Worm (Caenorhabditis elegans) whole organism, midembryonic: ENCODE measurements around the gene atg-4.2.

Experiments used
- T22C8.4 ChIP-seq: fragments of 200-800 bp; sonication (Bioruptor generic); IDR thresholded peaks from 2 replicates; pipeline ENCODE4 v1.3.6; 2022; ENCODE audit warnings: missing genetic modification characterization, missing compliant biosample characterization
- cog-1 ChIP-seq: sonication (generic microtip); optimal IDR thresholded peaks from 2 replicates; lab custom pipeline; 2016; ENCODE audit warnings: missing genetic modification characterization, missing compliant biosample characterization
- flt-1 ChIP-seq: fragments of 200-800 bp; sonication (Bioruptor generic); IDR thresholded peaks from 2 replicates; pipeline ENCODE4 v1.3.6; 2022; ENCODE audit warnings: missing genetic modification characterization, missing compliant biosample characterization
- klf-2 ChIP-seq: fragments of 200-800 bp; sonication (Bioruptor generic); conservative IDR thresholded peaks from 2 replicates; pipeline ENCODE4 v1.3.6; 2022; ENCODE audit warnings: missing genetic modification reagents, missing genetic modification characterization, missing compliant biosample characterization
- med-1 ChIP-seq: sonication (generic microtip); optimal IDR thresholded peaks from 2 replicates; lab custom pipeline; 2017; ENCODE audit warnings: missing genetic modification characterization, mild to moderate bottlenecking, missing compliant biosample characterization, antibody characterized with exemption, missing genetic modification reagents; ENCODE audit not compliant: insufficient read depth
- ref-1 ChIP-seq: fragments of 200-800 bp; sonication (Bioruptor generic); conservative IDR thresholded peaks from 2 replicates; pipeline ENCODE4 v1.3.6; 2022; ENCODE audit warnings: missing genetic modification reagents, missing genetic modification characterization, missing compliant biosample characterization
- ztf-23 ChIP-seq: fragments of 200-800 bp; sonication (Bioruptor generic); IDR thresholded peaks from 2 replicates; pipeline ENCODE4 v1.3.6; 2022; ENCODE audit warnings: missing genetic modification reagents, missing genetic modification characterization, missing compliant biosample characterization
- ztf-29 ChIP-seq: fragments of 200-800 bp; sonication (Bioruptor generic); IDR thresholded peaks from 2 replicates; pipeline ENCODE4 v1.3.6; 2022; ENCODE audit warnings: missing genetic modification reagents, missing genetic modification characterization, missing compliant biosample characterization

ce11 chrIV:11625482-11625881, 42.3 kb upstream of the atg-4.2 start, which contains the start of gene lys-5:
- TF ChIP-seq flt-1 (GFP tag; lab: Robert Waterston, UW) (no peak), cog-1 (tag; lab: Kevin White, UChicago) (no peak), ztf-23 (GFP tag; lab: Robert Waterston, UW) (no peak), ref-1 (GFP tag; lab: Robert Waterston, UW) (no peak), klf-2 (GFP tag; lab: Robert Waterston, UW) (no peak), T22C8.4 (no peak), ztf-29 (GFP tag; lab: Robert Waterston, UW) (no peak), med-1 (GFP tag; lab: Kevin White, UChicago) (no peak)
